Worm (Caenorhabditis elegans): Measurements from ENCODE around the gene paqr-2.

Gene paqr-2

DNA sequence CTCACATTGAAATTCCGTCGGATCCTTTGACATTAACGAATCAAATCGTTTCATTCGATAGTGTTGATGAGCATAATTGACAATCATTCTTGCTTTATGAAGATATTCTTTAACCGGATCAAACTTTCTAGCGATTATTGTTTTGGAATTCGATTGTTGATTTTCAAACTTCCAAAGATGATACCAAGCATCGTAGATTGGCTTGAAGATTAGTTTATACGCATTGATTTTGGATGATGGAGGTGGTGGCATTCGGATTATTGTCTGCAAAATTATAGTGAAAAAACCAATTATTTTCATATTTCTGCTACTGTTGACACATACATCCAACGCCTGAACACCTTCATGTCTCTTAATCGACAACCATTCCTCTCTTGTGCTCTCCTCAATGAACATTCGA lies 8.4 kb upstream of the paqr-2 start:
- TF ChIP-seq ceh-82 (tag; optimal IDR thresholded peaks at IDR 0.05) (no peak), fos-1 (tag; optimal IDR thresholded peaks at IDR 0.05) (no peak), skn-1 (tag; optimal IDR thresholded peaks at IDR 0.05) (no peak), Y55F3AM.14 (GFP tag; optimal IDR thresholded peaks at IDR 0.05) (no peak), R02D3.7 (tag; optimal IDR thresholded peaks at IDR 0.05) (no peak), mdl-1 (tag; optimal IDR thresholded peaks at IDR 0.05) (no peak), ama-1 (optimal IDR thresholded peaks at IDR 0.05) (no peak), sma-9 (GFP tag; optimal IDR thresholded peaks at IDR 0.05) (no peak), sma-9 (tag; optimal IDR thresholded peaks at IDR 0.05) (no peak)

DNA sequence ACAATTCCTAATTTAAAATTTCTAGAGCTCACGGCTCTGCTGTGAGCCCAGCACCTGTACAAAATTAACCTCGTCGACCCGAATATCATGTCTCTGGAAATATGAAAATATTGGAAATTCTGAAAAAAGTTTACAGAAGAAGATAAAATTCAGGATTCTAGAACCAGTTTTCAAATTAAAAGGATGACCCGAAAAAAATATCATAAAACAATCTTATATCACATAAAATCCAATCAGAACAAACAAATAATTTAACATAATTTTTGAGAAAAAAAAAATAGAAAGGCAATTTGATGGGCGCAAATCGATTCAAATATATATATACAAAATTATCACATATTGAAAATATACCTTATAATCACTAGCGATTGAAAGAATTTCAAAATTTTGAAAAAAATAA lies 5.6 kb upstream of the paqr-2 start, which contains the start of gene Y32H12A.7:
Gene Y32H12A.7, minus strand, starts transcription at position 101 of the 400 bp plus-strand sequence.
- TF ChIP-seq ceh-82 (tag; optimal IDR thresholded peaks at IDR 0.05) (no peak), nhr-6 (tag; optimal IDR thresholded peaks at IDR 0.05) (no peak), mab-5 (tag; optimal IDR thresholded peaks at IDR 0.05) (no peak), nhr-12 (tag; optimal IDR thresholded peaks at IDR 0.05) (no peak), lsy-2 (tag; optimal IDR thresholded peaks at IDR 0.05) (no peak)

ce11 chrIII:5382073-5382472 lies 2.3 kb upstream of the paqr-2 start, which contains the start of gene Y32H12A.6:
Gene Y32H12A.6, minus strand, starts transcription at chrIII:5382173.
- TF ChIP-seq mab-5 (tag; optimal IDR thresholded peaks at IDR 0.05) (no peak), blmp-1 (tag; optimal IDR thresholded peaks at IDR 0.05; ENCODE audit: insufficient read depth) (no peak), dmd-4 (tag; optimal IDR thresholded peaks at IDR 0.05) (no peak), Y55F3AM.14 (GFP tag; optimal IDR thresholded peaks at IDR 0.05) (no peak), nhr-25 (tag; optimal IDR thresholded peaks at IDR 0.05) (no peak), ztf-4 (tag; optimal IDR thresholded peaks at IDR 0.05) (no peak), gmeb-1 (tag; optimal IDR thresholded peaks at IDR 0.05) (no peak), fos-1 (tag; optimal IDR thresholded peaks at IDR 0.05) (no peak)

- no peak for TF ChIP-seq nhr-6 (tag; optimal IDR thresholded peaks at IDR 0.05)
- TF ChIP-seq nhr-25 (tag; optimal IDR thresholded peaks at IDR 0.05) = no peak
- TF ChIP-seq sem-4 (tag; optimal IDR thresholded peaks at IDR 0.05) = no peak
- TF ChIP-seq elt-1 (tag; optimal IDR thresholded peaks at IDR 0.05) = no peak
- no peak for TF ChIP-seq nhr-12 (tag; optimal IDR thresholded peaks at IDR 0.05)
- no peak for TF ChIP-seq fos-1 (tag; optimal IDR thresholded peaks at IDR 0.05)
- no peak for TF ChIP-seq lin-13 (GFP tag; optimal IDR thresholded peaks at IDR 0.05)
- TF ChIP-seq nhr-129 (tag; optimal IDR thresholded peaks at IDR 0.05) = no peak
- TF ChIP-seq nhr-10 (tag; optimal IDR thresholded peaks at IDR 0.05) = no peak
- TF ChIP-seq crh-2 (tag; optimal IDR thresholded peaks at IDR 0.05) = no peak
These were observed 825 bp upstream of the paqr-2 start for ce11 chrIII:5380554-5380953.

DNA sequence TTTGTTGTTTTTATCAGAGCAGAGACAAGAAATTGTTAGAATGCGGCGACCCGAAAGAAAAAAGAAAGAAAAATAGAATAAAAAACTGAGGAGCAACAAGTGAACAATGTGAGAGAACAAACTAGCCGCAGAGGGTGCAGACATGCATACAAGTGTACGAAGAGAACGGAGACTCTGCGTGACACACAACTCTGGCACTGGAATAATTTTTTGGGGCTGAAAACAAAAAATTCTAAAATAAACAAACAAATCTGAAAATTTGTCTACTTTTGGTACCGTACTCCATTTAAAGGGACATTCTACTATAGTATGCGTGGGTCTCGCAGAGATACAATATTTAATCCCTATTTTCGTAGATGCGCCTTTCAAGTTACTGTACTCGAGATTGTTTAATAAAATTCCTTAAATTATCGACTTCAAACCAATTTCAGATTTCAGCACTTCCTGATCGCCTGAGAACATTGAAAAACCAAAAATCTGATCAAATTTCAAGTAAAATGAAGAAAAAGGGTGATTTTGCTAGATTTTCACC lies 4.7 kb downstream of the paqr-2 start:
- TF ChIP-seq ztf-4 (tag; optimal IDR thresholded peaks at IDR 0.05) = no peak
- TF ChIP-seq nhr-12 (tag; optimal IDR thresholded peaks at IDR 0.05) = no peak
- TF ChIP-seq ceh-16 (tag; optimal IDR thresholded peaks at IDR 0.05) = no peak
- no peak for TF ChIP-seq mab-5 (tag; optimal IDR thresholded peaks at IDR 0.05)
- TF ChIP-seq lsy-2 (tag; optimal IDR thresholded peaks at IDR 0.05) = no peak
- TF ChIP-seq mdl-1 (tag; optimal IDR thresholded peaks at IDR 0.05) = no peak
- no peak for TF ChIP-seq aly-2 (tag; optimal IDR thresholded peaks at IDR 0.05)
- TF ChIP-seq blmp-1 (tag; optimal IDR thresholded peaks at IDR 0.05; ENCODE audit: insufficient read depth) = no peak
- TF ChIP-seq sma-3 (GFP tag; optimal IDR thresholded peaks at IDR 0.05) = no peak
- TF ChIP-seq nhr-23 (tag; optimal IDR thresholded peaks at IDR 0.05) = no peak
- TF ChIP-seq sem-4 (tag; optimal IDR thresholded peaks at IDR 0.05) = no peak
- TF ChIP-seq elt-1 (tag; optimal IDR thresholded peaks at IDR 0.05) = no peak
- TF ChIP-seq unc-55 (GFP tag; optimal IDR thresholded peaks at IDR 0.05) = no peak
- TF ChIP-seq dmd-4 (tag; optimal IDR thresholded peaks at IDR 0.05) = no peak
- TF ChIP-seq sma-9 (GFP tag; optimal IDR thresholded peaks at IDR 0.05) = no peak
- no peak for TF ChIP-seq sma-9 (tag; optimal IDR thresholded peaks at IDR 0.05)
- TF ChIP-seq nhr-129 (tag; optimal IDR thresholded peaks at IDR 0.05) = no peak
- TF ChIP-seq nhr-11 (tag; optimal IDR thresholded peaks at IDR 0.05) = no peak
- no peak for TF ChIP-seq unc-62 (GFP tag; optimal IDR thresholded peaks at IDR 0.05)

DNA sequence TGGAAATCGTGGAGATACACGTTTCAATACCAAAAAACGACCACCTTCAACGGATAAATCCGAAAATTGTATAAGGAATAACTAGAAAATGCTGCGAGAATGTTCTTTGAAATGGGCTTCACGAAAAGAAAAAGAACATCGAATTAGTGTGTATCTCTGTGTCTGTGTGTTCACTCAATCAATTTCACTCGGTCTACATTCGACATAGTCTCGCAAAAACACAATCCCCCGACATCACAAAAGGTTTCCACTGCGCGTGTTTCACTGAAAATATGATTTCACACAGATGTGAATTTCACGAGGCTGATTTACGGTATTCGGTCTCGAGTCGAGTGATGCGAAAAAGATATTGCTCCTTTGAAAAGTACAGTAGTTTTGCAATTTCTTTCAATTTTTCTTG lies 6.0 kb downstream of the paqr-2 start:
- no peak for TF ChIP-seq elt-3 (tag; optimal IDR thresholded peaks at IDR 0.05)
- no peak for TF ChIP-seq nhr-11 (tag; optimal IDR thresholded peaks at IDR 0.05)
- TF ChIP-seq ama-1 (optimal IDR thresholded peaks at IDR 0.05) = no peak
- no peak for TF ChIP-seq ceh-82 (tag; optimal IDR thresholded peaks at IDR 0.05)
